Fruit fly (Drosophila melanogaster): ENCODE results near the gene CG16781.

CG16781 gene

dm6 chrX:3474476-3475439, 10.9 kb upstream of the CG16781 start, which contains the start of gene CG12206 (continued):
- peak; percentile 41 for TF ChIP-seq CG12659 (GFP tag; optimal IDR thresholded peaks at IDR 0.05)
- no peak for TF ChIP-seq sim (GFP tag; IDR thresholded peaks at IDR 0.05)
- no peak; the same call in 2 of the 3 replicates for TF ChIP-seq croc (GFP tag; conservative IDR thresholded peaks at IDR 0.05)
- TF ChIP-seq CG2678 (tag; optimal IDR thresholded peaks at IDR 0.05), result peak; percentile 83
- TF ChIP-seq CG11398 (GFP tag; optimal IDR thresholded peaks at IDR 0.05), result no peak
- no peak for TF ChIP-seq CG17802 (tag; optimal IDR thresholded peaks at IDR 0.05)
- peak; percentile 80 for TF ChIP-seq CG9932 (GFP tag; IDR thresholded peaks at IDR 0.05)
- TF ChIP-seq psq (GFP tag; optimal IDR thresholded peaks at IDR 0.05), result no peak
- TF ChIP-seq nau (GFP tag; optimal IDR thresholded peaks at IDR 0.05), result no peak
- peak; percentile 66 for TF ChIP-seq CG17385 (GFP tag; optimal IDR thresholded peaks at IDR 0.05)
- peak; percentile 46 for TF ChIP-seq Blimp-1 (GFP tag; optimal IDR thresholded peaks at IDR 0.05)
- TF ChIP-seq unc-4 (GFP tag; IDR thresholded peaks at IDR 0.05; ENCODE audit: partially characterized antibody), result no peak
- no peak for TF ChIP-seq CG16779 (GFP tag; IDR thresholded peaks at IDR 0.05)
- TF ChIP-seq fd102C (GFP tag; optimal IDR thresholded peaks at IDR 0.05), result no peak
- peak; percentile 95 for TF ChIP-seq nom (GFP tag; optimal IDR thresholded peaks at IDR 0.05)
- TF ChIP-seq Jarid2 (GFP tag; optimal IDR thresholded peaks at IDR 0.05), result no peak
- peak; percentile 64 for TF ChIP-seq CG7556 (GFP tag; optimal IDR thresholded peaks at IDR 0.05)
- no peak for TF ChIP-seq p53 (GFP tag; optimal IDR thresholded peaks at IDR 0.05)
- peak; percentile 13 for TF ChIP-seq tin (GFP tag; optimal IDR thresholded peaks at IDR 0.05)
- no peak for TF ChIP-seq wdn (GFP tag; IDR thresholded peaks at IDR 0.05)
- TF ChIP-seq Poxn (GFP tag; IDR thresholded peaks at IDR 0.05), result no peak
- peak; percentile 25 for TF ChIP-seq ewg (GFP tag; optimal IDR thresholded peaks at IDR 0.05)
- TF ChIP-seq CG18764 (GFP tag; optimal IDR thresholded peaks at IDR 0.05), result no peak
- TF ChIP-seq fu2 (GFP tag; optimal IDR thresholded peaks at IDR 0.05), result no peak
- TF ChIP-seq CG8944 (GFP tag; optimal IDR thresholded peaks at IDR 0.05), result no peak

dm6 chrX:3473636-3474035, 9.8 kb upstream of the CG16781 start:
- peak; percentile 53 for TF ChIP-seq abd-A (tag; optimal IDR thresholded peaks at IDR 0.05)
- peak; percentile 53 for TF ChIP-seq D19B (GFP tag; optimal IDR thresholded peaks at IDR 0.05)
- peak; percentile 31; the same call in 2 of the 3 replicates for TF ChIP-seq row (GFP tag; IDR thresholded peaks at IDR 0.05)
- TF ChIP-seq sd (tag; optimal IDR thresholded peaks at IDR 0.05), result peak; percentile 90
- TF ChIP-seq gcm2 (GFP tag; optimal IDR thresholded peaks at IDR 0.05), result no peak
- peak; percentile 23 for TF ChIP-seq D19A (tag; optimal IDR thresholded peaks at IDR 0.05)
- peak; percentile 14 for TF ChIP-seq grau (tag; optimal IDR thresholded peaks at IDR 0.05)
- no peak for TF ChIP-seq CG34376 (GFP tag; optimal IDR thresholded peaks at IDR 0.05)
- peak; percentile 40; the same call in 1 of the 2 replicates for TF ChIP-seq Rfx (GFP tag; IDR thresholded peaks at IDR 0.05)
- TF ChIP-seq YL-1 (GFP tag; optimal IDR thresholded peaks at IDR 0.05), result no peak
- peak; percentile 38 for TF ChIP-seq gem (tag; optimal IDR thresholded peaks at IDR 0.05)
